Worm (Caenorhabditis elegans) whole organism, late embryonic: ENCODE measurements around the gene inf-1.

ENCODE experiments used
- C08G9.2 ChIP-seq: sonication (generic microtip); optimal IDR thresholded peaks from 2 replicates; lab custom pipeline; 2016; ENCODE audit warnings: mild to moderate bottlenecking, missing genetic modification characterization, moderate library complexity, missing compliant biosample characterization
- K02D7.2 ChIP-seq: sonication (generic microtip); optimal IDR thresholded peaks from 2 replicates; lab custom pipeline; 2017; ENCODE audit warnings: mild to moderate bottlenecking, missing genetic modification characterization, missing compliant biosample characterization
- T23F11.4 ChIP-seq: fragments of 200-800 bp; sonication (Bioruptor generic); optimal IDR thresholded peaks from 2 replicates; lab custom pipeline; 2018; ENCODE audit warnings: mild to moderate bottlenecking, missing genetic modification characterization, missing compliant biosample characterization
- Y22D7AL.16 ChIP-seq: sonication (generic microtip); optimal IDR thresholded peaks from 2 replicates; lab custom pipeline; 2016; ENCODE audit warnings: missing genetic modification characterization, missing compliant biosample characterization
- ahr-1 ChIP-seq: sonication (generic microtip); optimal IDR thresholded peaks from 2 replicates; lab custom pipeline; 2016; ENCODE audit warnings: missing genetic modification characterization, missing compliant biosample characterization
- ama-1 ChIP-seq: fragments of 150-350 bp; optimal IDR thresholded peaks from 2 replicates; lab custom pipeline; 2014
- ceh-14 ChIP-seq: sonication (generic microtip); optimal IDR thresholded peaks from 2 replicates; lab custom pipeline; 2016; ENCODE audit warnings: missing genotype, missing genetic modification characterization, missing compliant biosample characterization
- ceh-19 ChIP-seq: fragments of 200-800 bp; sonication (Bioruptor generic); optimal IDR thresholded peaks from 2 replicates; lab custom pipeline; 2018; ENCODE audit warnings: mild to moderate bottlenecking, missing genetic modification characterization, missing compliant biosample characterization
- ceh-2 ChIP-seq: sonication (generic microtip); optimal IDR thresholded peaks from 2 replicates; lab custom pipeline; 2016; ENCODE audit warnings: missing genotype, missing genetic modification characterization, missing compliant biosample characterization
- ceh-45 ChIP-seq: fragments of 200-800 bp; sonication (Bioruptor generic); IDR thresholded peaks from 2 replicates; pipeline ENCODE4 v1.3.6; 2022; ENCODE audit warnings: missing genetic modification reagents, missing genetic modification characterization, missing compliant biosample characterization
- ceh-6 ChIP-seq: fragments of 200-800 bp; sonication (Bioruptor generic); optimal IDR thresholded peaks from 2 replicates; lab custom pipeline; 2018; ENCODE audit warnings: mild to moderate bottlenecking, missing genetic modification characterization, missing compliant biosample characterization
- ceh-9 ChIP-seq: sonication (generic microtip); optimal IDR thresholded peaks from 2 replicates; lab custom pipeline; 2016; ENCODE audit warnings: mild to moderate bottlenecking, missing genetic modification characterization, inconsistent platforms, missing compliant biosample characterization
- che-1 ChIP-seq: sonication (generic microtip); optimal IDR thresholded peaks from 2 replicates; lab custom pipeline; 2016; ENCODE audit warnings: mild to moderate bottlenecking, missing genetic modification characterization, missing compliant biosample characterization
- dmd-4 ChIP-seq: sonication (generic microtip); optimal IDR thresholded peaks from 2 replicates; lab custom pipeline; 2016; ENCODE audit warnings: borderline replicate concordance, missing genetic modification characterization, missing compliant biosample characterization
- dve-1 ChIP-seq: sonication (generic microtip); optimal IDR thresholded peaks from 2 replicates; lab custom pipeline; 2017; ENCODE audit warnings: antibody characterized with exemption, mild to moderate bottlenecking, missing genetic modification characterization, missing compliant biosample characterization
- elt-2 ChIP-seq: sonication (generic microtip); optimal IDR thresholded peaks from 2 replicates; lab custom pipeline; 2016; ENCODE audit warnings: missing genetic modification reagents, missing genetic modification characterization, missing compliant biosample characterization
- elt-4 ChIP-seq: sonication (generic microtip); optimal IDR thresholded peaks from 2 replicates; lab custom pipeline; 2016; ENCODE audit warnings: missing genetic modification characterization, missing compliant biosample characterization
- eyg-1 ChIP-seq: sonication (generic microtip); optimal IDR thresholded peaks from 2 replicates; lab custom pipeline; 2016; ENCODE audit warnings: missing genotype, missing genetic modification characterization, missing compliant biosample characterization
- fkh-10 ChIP-seq: fragments of 150-350 bp; optimal IDR thresholded peaks from 2 replicates; lab custom pipeline; 2014; ENCODE audit warnings: missing biosample characterization, missing genetic modification reagents, missing genetic modification characterization
- fkh-6 ChIP-seq: sonication (generic microtip); optimal IDR thresholded peaks from 2 replicates; lab custom pipeline; 2016; ENCODE audit warnings: missing genetic modification characterization, missing compliant biosample characterization
- gmeb-2 ChIP-seq: sonication (generic microtip); optimal IDR thresholded peaks from 2 replicates; lab custom pipeline; 2016; ENCODE audit warnings: missing genetic modification characterization, inconsistent platforms, missing compliant biosample characterization
- hlh-13 ChIP-seq: fragments of 200-800 bp; sonication (Bioruptor generic); optimal IDR thresholded peaks from 2 replicates; lab custom pipeline; 2018; ENCODE audit warnings: mild to moderate bottlenecking, missing genetic modification characterization, missing compliant biosample characterization
- hlh-30 ChIP-seq: sonication (generic microtip); optimal IDR thresholded peaks from 2 replicates; lab custom pipeline; 2017; ENCODE audit warnings: antibody characterized with exemption, missing genetic modification characterization, missing compliant biosample characterization; ENCODE audit not compliant: insufficient read depth
- hlh-6 ChIP-seq: sonication (generic microtip); optimal IDR thresholded peaks from 2 replicates; lab custom pipeline; 2016; ENCODE audit warnings: missing genotype, missing genetic modification characterization, missing compliant biosample characterization
- hlh-8 ChIP-seq: sonication (generic microtip); optimal IDR thresholded peaks from 2 replicates; lab custom pipeline; 2016; ENCODE audit warnings: missing genotype, missing genetic modification characterization, missing compliant biosample characterization
- lim-6 ChIP-seq: sonication (generic microtip); optimal IDR thresholded peaks from 2 replicates; lab custom pipeline; 2016; ENCODE audit warnings: missing genetic modification characterization, missing compliant biosample characterization
- lin-11 ChIP-seq: fragments of 200-800 bp; sonication (Bioruptor generic); optimal IDR thresholded peaks from 2 replicates; lab custom pipeline; 2018; ENCODE audit warnings: mild to moderate bottlenecking, missing genetic modification characterization, missing compliant biosample characterization
- madf-2 ChIP-seq: sonication (generic microtip); optimal IDR thresholded peaks from 2 replicates; lab custom pipeline; 2017; ENCODE audit warnings: missing genetic modification characterization, missing compliant biosample characterization
- nhr-11 ChIP-seq: fragments of 150-350 bp; optimal IDR thresholded peaks from 2 replicates; lab custom pipeline; 2014; ENCODE audit warnings: missing biosample characterization, missing genetic modification characterization
- nhr-232 ChIP-seq: sonication (generic microtip); optimal IDR thresholded peaks from 2 replicates; lab custom pipeline; 2016; ENCODE audit warnings: missing genetic modification characterization, missing compliant biosample characterization
- npax-4 ChIP-seq: sonication (generic microtip); optimal IDR thresholded peaks from 2 replicates; lab custom pipeline; 2016; ENCODE audit warnings: missing genetic modification characterization, missing compliant biosample characterization
- pat-9 ChIP-seq: fragments of 200-800 bp; sonication (Bioruptor generic); optimal IDR thresholded peaks from 2 replicates; lab custom pipeline; 2018; ENCODE audit warnings: mild to moderate bottlenecking, missing genetic modification characterization, moderate library complexity, missing compliant biosample characterization
- pax-1 ChIP-seq: fragments of 150-350 bp; optimal IDR thresholded peaks from 2 replicates; lab custom pipeline; 2014; ENCODE audit warnings: missing biosample characterization, missing genetic modification characterization
- pha-2 ChIP-seq: sonication (generic microtip); optimal IDR thresholded peaks from 2 replicates; lab custom pipeline; 2017; ENCODE audit warnings: mild to moderate bottlenecking, missing genetic modification characterization, missing compliant biosample characterization
- pqm-1 ChIP-seq: sonication (generic microtip); optimal IDR thresholded peaks from 2 replicates; lab custom pipeline; 2016; ENCODE audit warnings: missing genetic modification characterization, missing compliant biosample characterization
- pros-1 ChIP-seq: fragments of 150-350 bp; optimal IDR thresholded peaks from 2 replicates; lab custom pipeline; 2014; ENCODE audit warnings: missing biosample characterization, missing genetic modification reagents, missing genetic modification characterization
- ref-2 ChIP-seq: sonication (generic microtip); optimal IDR thresholded peaks from 2 replicates; lab custom pipeline; 2016; ENCODE audit warnings: missing genetic modification characterization, missing compliant biosample characterization
- rnt-1 ChIP-seq: sonication (generic microtip); optimal IDR thresholded peaks from 2 replicates; lab custom pipeline; 2016; ENCODE audit warnings: missing genetic modification characterization, missing compliant biosample characterization
- sdc-2 ChIP-seq: sonication (generic microtip); optimal IDR thresholded peaks from 2 replicates; lab custom pipeline; 2016; ENCODE audit warnings: missing genotype, missing genetic modification characterization, missing compliant biosample characterization
- sox-2 ChIP-seq: fragments of 200-800 bp; sonication (Bioruptor generic); IDR thresholded peaks from 2 replicates; pipeline ENCODE4 v1.3.6; 2022; ENCODE audit warnings: missing genetic modification reagents, missing genetic modification characterization, missing compliant biosample characterization
- sox-4 ChIP-seq: sonication (generic microtip); optimal IDR thresholded peaks from 2 replicates; lab custom pipeline; 2017; ENCODE audit warnings: mild to moderate bottlenecking, missing genetic modification characterization, inconsistent platforms, missing compliant biosample characterization
- tbx-2 ChIP-seq: sonication (generic microtip); optimal IDR thresholded peaks from 2 replicates; lab custom pipeline; 2016; ENCODE audit warnings: missing genetic modification characterization, missing compliant biosample characterization
- unc-3 ChIP-seq, 2 experiments: fragments of 200-800 bp in 1 of 2; sonication (Bioruptor generic) in 1 of 2; sonication (generic microtip) in 1 of 2; conservative IDR thresholded peaks in 1 of 2; optimal IDR thresholded peaks in 1 of 2; 2 replicates each; pipeline versions ENCODE4 v1.3.6 to Lab custom; 2016 to 2022; ENCODE audit warnings: missing compliant biosample characterization in 2 of 2, missing genetic modification characterization in 2 of 2, missing genetic modification reagents in 1 of 2
- unc-42 ChIP-seq: sonication (generic microtip); optimal IDR thresholded peaks from 2 replicates; lab custom pipeline; 2016; ENCODE audit warnings: missing genotype, missing genetic modification characterization, missing compliant biosample characterization
- unc-55 ChIP-seq: sonication (generic microtip); optimal IDR thresholded peaks from 2 replicates; lab custom pipeline; 2017; ENCODE audit warnings: missing biosample characterization, missing genetic modification reagents, missing genetic modification characterization
- zip-5 ChIP-seq: sonication (generic microtip); optimal IDR thresholded peaks from 2 replicates; lab custom pipeline; 2016; ENCODE audit warnings: missing genetic modification characterization, missing compliant biosample characterization
- ztf-16 ChIP-seq: sonication (generic microtip); optimal IDR thresholded peaks from 2 replicates; lab custom pipeline; 2017; ENCODE audit warnings: missing genetic modification characterization, missing compliant biosample characterization

inf-1 gene

DNA sequence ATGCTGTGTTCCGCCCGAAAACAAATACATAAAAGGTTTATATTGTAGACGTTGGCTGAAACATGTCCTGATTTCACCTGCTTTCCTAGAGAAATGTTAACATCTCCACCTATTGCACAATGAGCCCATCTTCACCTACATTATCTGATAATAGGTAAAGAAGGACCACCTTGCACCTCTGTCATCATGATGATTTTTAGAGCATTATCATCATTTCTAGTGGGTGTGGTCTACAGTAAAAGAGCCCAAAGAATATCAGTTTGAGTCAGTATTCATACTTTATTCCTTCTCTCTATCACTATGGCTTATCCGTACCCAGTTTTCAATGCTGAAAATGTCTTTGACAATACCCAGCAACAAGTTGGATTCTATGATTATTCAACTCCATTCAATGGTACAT lies 45.7 kb upstream of the inf-1 start, which contains the start of gene med-2:
med-2 (plus strand) TSS at position 301 of the 400 bp plus-strand sequence.
- TF ChIP-seq ama-1 (lab: Kevin White, UChicago) (no peak), tbx-2 (tag; lab: Kevin White, UChicago) (no peak), ref-2 (no peak), gmeb-2 (no peak), T23F11.4 (GFP tag; lab: Kevin White, UChicago) (no peak), ceh-6 (GFP tag; lab: Kevin White, UChicago) (no peak), unc-3 (GFP tag; conservative IDR thresholded peaks at IDR 0.05; lab: Robert Waterston, UW) (no peak), unc-3 (tag; optimal IDR thresholded peaks at IDR 0.05; lab: Kevin White, UChicago) (no peak), madf-2 (no peak), unc-55 (GFP tag; lab: Kevin White, UChicago) (no peak), lim-6 (tag; lab: Kevin White, UChicago) (no peak), fkh-6 (no peak), pqm-1 (tag; lab: Kevin White, UChicago) (no peak), sdc-2 (tag; lab: Kevin White, UChicago) (no peak), fkh-10 (GFP tag; lab: Kevin White, UChicago) (no peak), eyg-1 (tag; lab: Kevin White, UChicago) (no peak), ceh-45 (no peak), che-1 (tag; lab: Kevin White, UChicago) (no peak), Y22D7AL.16 (tag; lab: Kevin White, UChicago) (no peak), elt-2 (tag; lab: Kevin White, UChicago) (no peak)

DNA sequence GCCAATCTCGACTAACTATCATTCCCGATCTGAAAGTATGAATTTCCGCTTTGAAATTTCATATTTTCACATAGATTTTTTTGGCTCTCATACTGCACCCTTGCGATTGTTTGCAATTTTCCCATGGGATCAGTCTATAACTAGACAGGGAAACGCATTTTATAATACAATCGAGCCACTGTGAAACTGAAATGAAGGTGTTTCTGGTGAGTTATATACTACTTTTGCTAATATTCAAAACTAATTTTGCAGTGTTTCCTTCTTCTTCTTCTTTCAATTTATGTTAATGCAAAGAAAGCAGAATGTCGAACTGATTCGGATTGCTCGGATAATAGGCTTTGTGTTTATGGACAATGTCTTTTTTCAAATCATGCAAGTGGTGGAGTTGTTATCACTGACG lies 44.0 kb upstream of the inf-1 start:
- no peak for TF ChIP-seq ref-2
- TF ChIP-seq ceh-6 (GFP tag; lab: Kevin White, UChicago), result no peak
- TF ChIP-seq elt-2 (tag; lab: Kevin White, UChicago), result no peak
- no peak for TF ChIP-seq dve-1 (tag; lab: Kevin White, UChicago)
- TF ChIP-seq dmd-4 (tag; lab: Kevin White, UChicago), result no peak
- no peak for TF ChIP-seq ahr-1 (tag; lab: Kevin White, UChicago)
- no peak for TF ChIP-seq K02D7.2 (tag; lab: Kevin White, UChicago)

DNA sequence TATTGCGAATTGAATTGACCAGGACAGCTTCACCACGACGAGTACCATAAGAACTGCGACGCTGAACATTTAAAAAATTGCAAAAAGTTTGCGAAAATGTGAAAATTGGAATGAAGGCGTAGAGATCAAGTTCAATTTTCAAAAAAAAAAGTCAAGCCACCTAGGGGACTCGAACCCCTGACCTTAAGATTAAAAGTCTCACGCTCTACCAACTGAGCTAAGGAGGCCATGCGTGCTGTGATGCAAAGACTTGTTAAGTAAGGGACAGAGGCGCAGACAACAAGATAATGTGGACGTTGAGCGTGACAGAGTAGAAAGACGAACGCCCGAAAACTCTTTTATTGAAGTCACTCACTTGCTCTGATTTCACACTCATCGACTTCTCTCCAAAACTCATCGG lies 42.4 kb upstream of the inf-1 start:
- TF ChIP-seq elt-4 (tag; lab: Kevin White, UChicago) (no peak), nhr-232 (tag; lab: Kevin White, UChicago) (peak; percentile 79), ceh-2 (tag; lab: Kevin White, UChicago) (peak; percentile 27), elt-2 (tag; lab: Kevin White, UChicago) (peak; percentile 72), hlh-13 (GFP tag; lab: Kevin White, UChicago) (no peak), zip-5 (tag; lab: Kevin White, UChicago) (peak; percentile 33), gmeb-2 (peak; percentile 64), pat-9 (peak; percentile 69), C08G9.2 (peak; percentile 52), ama-1 (lab: Kevin White, UChicago) (no peak), lin-11 (tag; lab: Kevin White, UChicago) (peak; percentile 63), T23F11.4 (GFP tag; lab: Kevin White, UChicago) (peak; percentile 58), madf-2 (peak; percentile 75), sox-4 (tag; lab: Kevin White, UChicago) (peak; percentile 76), ztf-16 (tag; lab: Kevin White, UChicago) (peak; percentile 72), ceh-19 (GFP tag; lab: Kevin White, UChicago) (peak; percentile 36), hlh-8 (peak; percentile 53), eyg-1 (tag; lab: Kevin White, UChicago) (peak; percentile 50), unc-55 (GFP tag; lab: Kevin White, UChicago) (no peak), tbx-2 (tag; lab: Kevin White, UChicago) (peak; percentile 70), sdc-2 (tag; lab: Kevin White, UChicago) (peak; percentile 68), ceh-14 (peak; percentile 47), pros-1 (no peak), hlh-6 (peak; percentile 78), ceh-9 (tag; lab: Kevin White, UChicago) (peak; percentile 47), unc-42 (tag; lab: Kevin White, UChicago) (peak; percentile 74), pha-2 (tag; lab: Kevin White, UChicago) (no peak), rnt-1 (tag; lab: Kevin White, UChicago) (peak; percentile 67), nhr-11 (tag; lab: Kevin White, UChicago) (no peak), npax-4 (tag; lab: Kevin White, UChicago) (peak; percentile 56), hlh-30 (peak; percentile 58), pax-1 (tag; lab: Kevin White, UChicago) (no peak), ceh-6 (GFP tag; lab: Kevin White, UChicago) (peak; percentile 61), dmd-4 (tag; lab: Kevin White, UChicago) (peak; percentile 57), sox-2 (GFP tag; lab: Robert Waterston, UW) (peak; percentile 66), fkh-10 (GFP tag; lab: Kevin White, UChicago) (no peak)
